Worm (Caenorhabditis elegans) whole organism, young adult: Measurements from ENCODE around the gene Y54G2A.11.
"Not testable (repeated sequence)": the region's sequence is repeated elsewhere in the genome, so short reads cannot be mapped to it uniquely, and the experiment has no call there.

Source experiments
- F10E7.11 ChIP-seq: sonication (generic microtip); optimal IDR thresholded peaks from 2 replicates; lab custom pipeline; 2017; ENCODE audit warnings: mild to moderate bottlenecking, missing genetic modification characterization, moderate library complexity, missing compliant biosample characterization
- F23B12.7 ChIP-seq: sonication (generic microtip); optimal IDR thresholded peaks from 2 replicates; lab custom pipeline; 2017; ENCODE audit warnings: missing genetic modification characterization, mild to moderate bottlenecking, missing compliant biosample characterization, antibody characterized with exemption, moderate library complexity; ENCODE audit not compliant: insufficient read depth
- F57C9.4 ChIP-seq: sonication (generic microtip); optimal IDR thresholded peaks from 2 replicates; lab custom pipeline; 2017; ENCODE audit warnings: mild to moderate bottlenecking, missing genetic modification characterization, missing compliant biosample characterization
- Y53G8AR.9 ChIP-seq: fragments of 200-800 bp; sonication (Bioruptor generic); conservative IDR thresholded peaks from 2 replicates; pipeline ENCODE4 v1.3.6; 2022; ENCODE audit warnings: missing genetic modification reagents, missing genetic modification characterization, missing compliant biosample characterization
- Y79H2A.3 ChIP-seq: fragments of 200-800 bp; sonication (Bioruptor generic); conservative IDR thresholded peaks from 2 replicates; pipeline ENCODE4 v1.3.6; 2022; ENCODE audit warnings: missing genetic modification reagents, missing genetic modification characterization, missing compliant biosample characterization
- ama-1 ChIP-seq, 3 experiments: fragments of 150-350 bp in 1 of 3; sonication (generic microtip) in 2 of 3; optimal IDR thresholded peaks; 2 replicates each; lab custom pipeline; 2014 to 2018; ENCODE audit warnings: missing biosample characterization in 2 of 3, missing genetic modification characterization in 2 of 3, missing genetic modification reagents in 2 of 3
- atf-7 ChIP-seq: sonication (generic microtip); optimal IDR thresholded peaks from 2 replicates; lab custom pipeline; 2017; ENCODE audit warnings: mild to moderate bottlenecking, missing genetic modification characterization, missing compliant biosample characterization
- attf-6 ChIP-seq: fragments of 200-800 bp; sonication (Bioruptor generic); IDR thresholded peaks from 2 replicates; pipeline ENCODE4 v1.3.6; 2022; ENCODE audit warnings: missing genetic modification reagents, missing genetic modification characterization, missing compliant biosample characterization
- die-1 ChIP-seq: sonication (generic microtip); optimal IDR thresholded peaks from 2 replicates; lab custom pipeline; 2016; ENCODE audit warnings: missing genotype, mild to moderate bottlenecking, missing genetic modification characterization, missing compliant biosample characterization
- hmg-20 ChIP-seq: fragments of 200-800 bp; sonication (Bioruptor generic); IDR thresholded peaks from 2 replicates; pipeline ENCODE4 v1.3.6; 2022; ENCODE audit warnings: missing genetic modification reagents, missing genetic modification characterization, missing compliant biosample characterization
- lag-1 ChIP-seq: fragments of 200-800 bp; sonication (Bioruptor generic); IDR thresholded peaks from 2 replicates; pipeline ENCODE4 v1.3.6; 2022; ENCODE audit warnings: missing genetic modification reagents, missing genetic modification characterization, missing compliant biosample characterization
- lin-54 ChIP-seq: fragments of 200-800 bp; sonication (Bioruptor generic); optimal IDR thresholded peaks from 2 replicates; lab custom pipeline; 2018; ENCODE audit warnings: mild to moderate bottlenecking, missing genetic modification characterization, missing compliant biosample characterization
- nfyb-1 ChIP-seq: fragments of 200-800 bp; sonication (Bioruptor generic); IDR thresholded peaks from 2 replicates; pipeline ENCODE4 v1.3.6; 2022; ENCODE audit warnings: missing genetic modification reagents, missing genetic modification characterization, missing compliant biosample characterization
- nhr-179 ChIP-seq: sonication (generic microtip); optimal IDR thresholded peaks from 2 replicates; lab custom pipeline; 2016; ENCODE audit warnings: mild to moderate bottlenecking, missing genetic modification characterization, missing compliant biosample characterization
- nhr-80 ChIP-seq: sonication (generic microtip); optimal IDR thresholded peaks from 2 replicates; lab custom pipeline; 2016; ENCODE audit warnings: missing genetic modification characterization, missing compliant biosample characterization
- pbrm-1 ChIP-seq: fragments of 200-800 bp; sonication (Bioruptor generic); IDR thresholded peaks from 2 replicates; pipeline ENCODE4 v1.3.6; 2022; ENCODE audit warnings: missing genetic modification reagents, missing genetic modification characterization, missing compliant biosample characterization
- repo-1 ChIP-seq: sonication (generic microtip); optimal IDR thresholded peaks from 2 replicates; lab custom pipeline; 2017; ENCODE audit warnings: mild to moderate bottlenecking, missing genetic modification characterization, missing compliant biosample characterization
- tlf-1 ChIP-seq: fragments of 200-800 bp; sonication (Bioruptor generic); optimal IDR thresholded peaks from 2 replicates; lab custom pipeline; 2018; ENCODE audit warnings: mild to moderate bottlenecking, missing genetic modification characterization, missing compliant biosample characterization
- unc-130 ChIP-seq: sonication (generic microtip); optimal IDR thresholded peaks from 2 replicates; lab custom pipeline; 2016; ENCODE audit warnings: missing genetic modification reagents, missing genetic modification characterization, missing compliant biosample characterization

The Y54G2A.11 gene

ce11 chrIV:2725784-2726183 lies 45.8 kb downstream of the Y54G2A.11 start, which contains the start of gene ubxn-2 (continued):
- peak; percentile 35 for TF ChIP-seq F23B12.7 (tag; lab: Kevin White, UChicago)
- TF ChIP-seq Y79H2A.3 = no peak
- TF ChIP-seq pbrm-1 (GFP tag; lab: Robert Waterston, UW) = peak; percentile 76
- peak; percentile 79 for TF ChIP-seq lin-54 (GFP tag; lab: Kevin White, UChicago)
- TF ChIP-seq attf-6 (GFP tag; lab: Robert Waterston, UW) = 0 out of 2 replicates have a peak, but pooled peaks have one; percentile 33
- peak; percentile 61; the same call in 1 of the 2 replicates for TF ChIP-seq hmg-20 (GFP tag; lab: Robert Waterston, UW)
- peak; percentile 33 for TF ChIP-seq atf-7 (tag; lab: Kevin White, UChicago)
- peak; percentile 19 for TF ChIP-seq unc-130
- peak; percentile 59 for TF ChIP-seq repo-1 (tag; lab: Kevin White, UChicago)
- TF ChIP-seq nfyb-1 (GFP tag; lab: Robert Waterston, UW) = peak; percentile 83
- TF ChIP-seq Y53G8AR.9 (GFP tag; lab: Robert Waterston, UW) = peak; percentile 91
- TF ChIP-seq tlf-1 = peak; percentile 56
- TF ChIP-seq nhr-80 (tag; lab: Kevin White, UChicago) = peak; percentile 32
- no peak for TF ChIP-seq nhr-179 (tag; lab: Kevin White, UChicago)

DNA sequence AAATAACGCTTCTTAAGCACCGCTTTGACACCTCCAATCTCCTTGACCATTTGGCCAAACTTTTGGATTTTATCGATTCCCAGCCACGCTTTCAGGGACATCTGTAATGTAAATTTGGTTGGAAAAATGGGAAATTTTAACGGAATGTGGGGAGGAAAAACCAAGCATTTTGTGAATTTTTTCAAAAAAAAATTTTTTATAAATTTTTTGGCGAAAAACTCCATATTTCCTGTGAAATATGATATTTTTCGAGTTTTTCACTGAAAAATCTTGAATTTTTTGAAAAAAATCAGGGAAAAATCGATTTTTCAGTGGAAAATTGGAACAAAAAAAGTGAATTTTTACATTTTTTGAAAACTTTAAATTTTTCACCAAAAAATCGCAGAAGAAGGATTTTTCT lies 51.9 kb downstream of the Y54G2A.11 start, which contains the start of gene ndua-12:
Gene ndua-12, minus strand, starts transcription at position 101 of the 400 bp plus-strand sequence.
- not testable (repeated sequence) for TF ChIP-seq F57C9.4, F10E7.11, die-1 (tag; lab: Kevin White, UChicago)

DNA sequence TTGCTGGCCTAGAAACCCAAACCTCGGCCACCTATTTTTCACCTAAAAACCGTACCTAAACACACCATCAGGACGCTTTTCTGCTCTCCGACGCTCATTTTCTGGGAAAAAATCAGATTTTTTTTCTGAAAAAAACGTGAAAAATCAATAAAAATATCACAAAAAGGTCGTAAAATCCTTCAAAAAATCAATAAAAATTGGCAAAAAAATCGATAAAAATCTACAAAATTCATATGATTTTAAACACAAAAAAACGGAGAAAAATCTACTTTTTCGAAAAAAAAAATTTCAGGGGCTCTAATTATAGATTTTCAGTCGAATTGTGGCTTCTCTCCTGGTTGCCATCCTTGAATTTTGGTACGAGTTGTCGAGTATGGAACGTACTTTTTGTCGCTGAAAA lies 55.1 kb downstream of the Y54G2A.11 start, which contains the start of gene Y94H6A.7:
Gene Y94H6A.7, minus strand, starts transcription at position 101 of the 400 bp plus-strand sequence.
- not testable (repeated sequence) for TF ChIP-seq lag-1 (GFP tag; lab: Robert Waterston, UW); die-1 (tag; lab: Kevin White, UChicago); ama-1 (optimal IDR thresholded peaks at IDR 0.05; lab: Kevin White, UChicago); ama-1 (GFP tag; optimal IDR thresholded peaks at IDR 0.05; lab: Kevin White, UChicago)
